Fruit fly (Drosophila melanogaster) whole organism, embryonic: ENCODE measurements around the gene CG34265.

Source experiments
- Asciz ChIP-seq: fragments of 200-800 bp; sonication (Bioruptor generic); optimal IDR thresholded peaks from 2 replicates; lab custom pipeline; 2017; ENCODE audit warnings: missing biosample characterization, mild to moderate bottlenecking, missing genetic modification characterization, missing genetic modification reagents
- CG10654 ChIP-seq: fragments of 200-800 bp; sonication (Bioruptor generic); optimal IDR thresholded peaks from 2 replicates; lab custom pipeline; 2016; ENCODE audit warnings: missing biosample characterization, missing genetic modification characterization
- CG11504 ChIP-seq: fragments of 200-800 bp; sonication (Bioruptor generic); optimal IDR thresholded peaks from 3 replicates; lab custom pipeline; 2019; ENCODE audit warnings: missing biosample characterization, mild to moderate bottlenecking, missing genetic modification characterization, moderate library complexity
- CG12659 ChIP-seq: fragments of 200-800 bp; sonication (Bioruptor generic); optimal IDR thresholded peaks from 3 replicates; lab custom pipeline; 2017; ENCODE audit warnings: mild to moderate bottlenecking, missing biosample characterization, missing genetic modification reagents, missing genetic modification characterization
- CG13775 ChIP-seq: fragments of 200-800 bp; sonication (Bioruptor generic); optimal IDR thresholded peaks from 3 replicates; lab custom pipeline; 2017; ENCODE audit warnings: missing biosample characterization, mild to moderate bottlenecking, missing genetic modification characterization
- CG16813 ChIP-seq: fragments of 200-800 bp; sonication (Bioruptor generic); IDR thresholded peaks from 3 replicates; pipeline ENCODE4 v1.3.6; 2022; ENCODE audit warnings: missing biosample characterization, missing genetic modification characterization; ENCODE audit not compliant: partially characterized antibody
- CG1832 ChIP-seq: fragments of 200-800 bp; sonication (Bioruptor generic); optimal IDR thresholded peaks from 2 replicates; lab custom pipeline; 2017; ENCODE audit warnings: missing biosample characterization, mild to moderate bottlenecking, missing genetic modification characterization, inconsistent platforms
- CG2120 ChIP-seq: fragments of 200-800 bp; sonication (Bioruptor generic); optimal IDR thresholded peaks from 3 replicates; lab custom pipeline; 2016; ENCODE audit warnings: missing biosample characterization, missing genetic modification characterization
- CG2199 ChIP-seq: fragments of 200-800 bp; sonication (Bioruptor generic); IDR thresholded peaks from 3 replicates; pipeline ENCODE4 v1.3.6; 2022; ENCODE audit warnings: missing biosample characterization, missing genetic modification characterization
- CG8478 ChIP-seq: fragments of >200 bp; optimal IDR thresholded peaks from 2 replicates; lab custom pipeline; 2018
- CG8924 ChIP-seq: fragments of 200-800 bp; optimal IDR thresholded peaks from 3 replicates; lab custom pipeline; 2019; ENCODE audit warnings: missing biosample characterization, mild to moderate bottlenecking, missing genetic modification characterization, moderate library complexity
- D19B ChIP-seq: fragments of 200-800 bp; sonication (Bioruptor generic); optimal IDR thresholded peaks from 2 replicates; lab custom pipeline; 2017; ENCODE audit warnings: missing biosample characterization, mild to moderate bottlenecking, missing genetic modification characterization
- Doc2 ChIP-seq: fragments of 200-800 bp; sonication (Bioruptor generic); IDR thresholded peaks from 2 replicates; pipeline ENCODE4 v1.3.6; 2022; ENCODE audit warnings: missing biosample characterization, missing genetic modification characterization
- Eip74EF ChIP-seq, 2 experiments: fragments of 200-800 bp in 1 of 2; fragments of >200 bp in 1 of 2; sonication (Bioruptor generic) in 1 of 2; optimal IDR thresholded peaks; 2 replicates each; lab custom pipeline; 2017 to 2019; ENCODE audit warnings: missing biosample characterization in 2 of 2, missing genetic modification characterization in 2 of 2, mild to moderate bottlenecking in 1 of 2, moderate library complexity in 1 of 2
- H15 ChIP-seq: fragments of 200-800 bp; sonication (Bioruptor generic); IDR thresholded peaks from 3 replicates; pipeline ENCODE4 v1.3.6; 2022; ENCODE audit warnings: missing biosample characterization, missing genetic modification characterization
- HmgZ ChIP-seq: fragments of 200-800 bp; sonication (Bioruptor generic); optimal IDR thresholded peaks from 2 replicates; lab custom pipeline; 2018; ENCODE audit warnings: missing biosample characterization, mild to moderate bottlenecking, missing genetic modification characterization
- Hr3 ChIP-seq: fragments of 200-800 bp; sonication (Bioruptor generic); optimal IDR thresholded peaks from 3 replicates; lab custom pipeline; 2016; ENCODE audit warnings: missing biosample characterization, missing genetic modification characterization
- Lim3 ChIP-seq: fragments of 200-800 bp; sonication (Bioruptor generic); IDR thresholded peaks from 2 replicates; pipeline ENCODE4 v1.3.6; 2022; ENCODE audit warnings: missing biosample characterization, missing genetic modification characterization
- MBD-R2 ChIP-seq: fragments of 200-800 bp; sonication (Bioruptor generic); IDR thresholded peaks from 2 replicates; pipeline ENCODE4 v1.3.6; 2022; ENCODE audit warnings: missing biosample characterization, missing genetic modification characterization
- Max ChIP-seq: fragments of 200-800 bp; sonication (Bioruptor generic); optimal IDR thresholded peaks from 2 replicates; lab custom pipeline; 2016; ENCODE audit warnings: missing biosample characterization, mild to moderate bottlenecking, missing genetic modification characterization
- NC2β ChIP-seq: fragments of 200-800 bp; sonication (Bioruptor generic); optimal IDR thresholded peaks from 2 replicates; lab custom pipeline; 2016; ENCODE audit warnings: missing biosample characterization, missing genetic modification characterization
- Sry-δ ChIP-seq: fragments of 200-800 bp; sonication (Bioruptor generic); optimal IDR thresholded peaks from 2 replicates; lab custom pipeline; 2016; ENCODE audit warnings: missing biosample characterization, missing genetic modification characterization
- Stat92E ChIP-seq, 3 experiments: fragments of >200 bp in 2 of 3; fragments of 200-800 bp in 1 of 3; sonication (Bioruptor generic) in 1 of 3; optimal IDR thresholded peaks; 2 replicates each; lab custom pipeline; 2017 to 2019; ENCODE audit warnings: missing biosample characterization in 3 of 3, missing genetic modification characterization in 3 of 3, mild to moderate bottlenecking in 1 of 3, moderate library complexity in 1 of 3
- TFAM ChIP-seq: fragments of 200-800 bp; sonication (Bioruptor generic); optimal IDR thresholded peaks from 2 replicates; lab custom pipeline; 2017; ENCODE audit warnings: missing biosample characterization, missing genetic modification characterization, inconsistent platforms
- YL-1 ChIP-seq: fragments of 200-800 bp; sonication (Bioruptor generic); optimal IDR thresholded peaks from 3 replicates; lab custom pipeline; 2017; ENCODE audit warnings: missing biosample characterization, mild to moderate bottlenecking, missing genetic modification characterization
- ab ChIP-seq: fragments of 200-800 bp; sonication (Bioruptor generic); optimal IDR thresholded peaks from 2 replicates; lab custom pipeline; 2016; ENCODE audit warnings: missing biosample characterization, missing genetic modification characterization
- amos ChIP-seq: fragments of 200-800 bp; sonication (Bioruptor generic); IDR thresholded peaks from 2 replicates; pipeline ENCODE4 v1.3.6; 2022; ENCODE audit warnings: missing biosample characterization, missing genetic modification characterization; ENCODE audit not compliant: partially characterized antibody
- ato ChIP-seq: fragments of 200-800 bp; sonication (Bioruptor generic); IDR thresholded peaks from 2 replicates; pipeline ENCODE4 v1.3.6; 2022; ENCODE audit warnings: missing biosample characterization, missing genetic modification characterization; ENCODE audit not compliant: partially characterized antibody
- dm ChIP-seq: fragments of 200-800 bp; sonication (Bioruptor generic); optimal IDR thresholded peaks from 3 replicates; lab custom pipeline; 2016; ENCODE audit warnings: missing biosample characterization, missing genetic modification characterization
- ftz-f1 ChIP-seq: fragments of 200-800 bp; sonication (Bioruptor generic); optimal IDR thresholded peaks from 2 replicates; lab custom pipeline; 2016; ENCODE audit warnings: missing biosample characterization, missing genetic modification characterization
- gfzf ChIP-seq: fragments of 200-800 bp; sonication (Bioruptor generic); optimal IDR thresholded peaks from 2 replicates; lab custom pipeline; 2016; ENCODE audit warnings: missing biosample characterization, mild to moderate bottlenecking, missing genetic modification characterization, moderate library complexity
- gsb ChIP-seq: fragments of 200-800 bp; sonication (Bioruptor generic); IDR thresholded peaks from 2 replicates; pipeline ENCODE4 v1.3.6; 2022; ENCODE audit warnings: missing biosample characterization, missing genetic modification characterization
- h ChIP-seq: fragments of >200 bp; optimal IDR thresholded peaks from 2 replicates; lab custom pipeline; 2017
- jumu ChIP-seq: fragments of 200-800 bp; sonication (Bioruptor generic); optimal IDR thresholded peaks from 3 replicates; lab custom pipeline; 2016; ENCODE audit warnings: missing biosample characterization, missing genetic modification characterization
- ken ChIP-seq: fragments of 200-800 bp; sonication (Bioruptor generic); IDR thresholded peaks from 3 replicates; pipeline ENCODE4 v1.3.6; 2022; ENCODE audit warnings: missing biosample characterization, missing genetic modification characterization
- lab ChIP-seq: fragments of 200-800 bp; sonication (Bioruptor generic); optimal IDR thresholded peaks from 3 replicates; lab custom pipeline; 2017; ENCODE audit warnings: missing biosample characterization, missing genetic modification characterization, mild to moderate bottlenecking, moderate library complexity, missing genetic modification reagents
- lilli ChIP-seq: fragments of 200-800 bp; sonication (Bioruptor generic); optimal IDR thresholded peaks from 3 replicates; lab custom pipeline; 2016; ENCODE audit warnings: missing biosample characterization, missing genetic modification characterization
- mirr ChIP-seq: fragments of 200-800 bp; sonication (Bioruptor generic); optimal IDR thresholded peaks from 3 replicates; lab custom pipeline; 2018; ENCODE audit warnings: missing biosample characterization, mild to moderate bottlenecking, missing genetic modification characterization
- mld ChIP-seq: fragments of 200-800 bp; sonication (Bioruptor generic); IDR thresholded peaks from 3 replicates; pipeline ENCODE4 v1.3.6; 2022; ENCODE audit warnings: missing biosample characterization, missing genetic modification characterization; ENCODE audit not compliant: partially characterized antibody
- phol ChIP-seq: fragments of 200-800 bp; sonication (Bioruptor generic); optimal IDR thresholded peaks from 3 replicates; lab custom pipeline; 2018; ENCODE audit warnings: missing biosample characterization, mild to moderate bottlenecking, missing genetic modification characterization, moderate library complexity
- pita ChIP-seq: fragments of 200-800 bp; sonication (Bioruptor generic); optimal IDR thresholded peaks from 2 replicates; lab custom pipeline; 2017; ENCODE audit warnings: missing biosample characterization, mild to moderate bottlenecking, missing genetic modification characterization
- sens-2 ChIP-seq: fragments of 200-800 bp; sonication (Bioruptor generic); IDR thresholded peaks from 2 replicates; pipeline ENCODE4 v1.3.6; 2022; ENCODE audit warnings: missing biosample characterization, missing genetic modification characterization
- seq ChIP-seq: fragments of 200-800 bp; sonication (Bioruptor generic); IDR thresholded peaks from 2 replicates; pipeline ENCODE4 v1.3.6; 2022; ENCODE audit warnings: missing biosample characterization, missing genetic modification characterization
- tin ChIP-seq: fragments of 200-800 bp; sonication (Bioruptor generic); optimal IDR thresholded peaks from 3 replicates; lab custom pipeline; 2016; ENCODE audit warnings: missing biosample characterization, missing genetic modification characterization
- trh ChIP-seq: fragments of 200-800 bp; sonication (Bioruptor generic); optimal IDR thresholded peaks from 2 replicates; lab custom pipeline; 2016; ENCODE audit warnings: missing biosample characterization, missing genetic modification characterization
- unc-4 ChIP-seq: fragments of 200-800 bp; sonication (Bioruptor generic); IDR thresholded peaks from 2 replicates; pipeline ENCODE4 v1.3.6; 2022; ENCODE audit warnings: missing biosample characterization, missing genetic modification characterization; ENCODE audit not compliant: partially characterized antibody
- zen2 ChIP-seq: fragments of 200-800 bp; sonication (Bioruptor generic); IDR thresholded peaks from 3 replicates; pipeline ENCODE4 v1.3.6; 2022; ENCODE audit warnings: missing biosample characterization, missing genetic modification characterization; ENCODE audit not compliant: partially characterized antibody

Gene CG34265

DNA sequence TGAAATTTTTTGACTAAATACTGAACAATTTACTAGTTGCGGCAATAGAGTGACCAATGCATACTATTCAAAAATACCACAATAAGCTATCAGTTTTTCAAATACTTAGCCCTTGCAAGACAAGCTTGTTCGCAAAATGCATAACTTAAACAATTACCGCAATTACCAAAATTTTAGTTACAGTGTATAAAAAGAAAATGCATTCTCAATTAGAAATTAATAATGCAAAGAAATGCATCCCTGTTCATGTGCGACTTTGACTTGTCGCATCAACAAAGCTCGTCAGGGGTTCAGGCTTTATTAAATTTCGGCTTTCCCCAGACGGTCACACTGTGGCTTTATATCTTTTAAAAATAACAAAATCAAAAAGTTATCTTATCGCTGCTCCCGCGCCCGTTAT lies 49.4 kb upstream of the CG34265 start, which contains the start of the genes hob and nSMase (continued):
- TF ChIP-seq MBD-R2 (GFP tag; lab: Robert Waterston, UW), result peak; percentile 69
- no peak for TF ChIP-seq sens-2 (GFP tag; lab: Robert Waterston, UW)
- TF ChIP-seq TFAM (GFP tag; lab: Kevin White, UChicago), result no peak
- TF ChIP-seq gfzf (GFP tag; lab: Kevin White, UChicago), result peak; percentile 95
- peak; percentile 70 for TF ChIP-seq CG12659 (GFP tag; lab: Kevin White, UChicago)
- peak; percentile 38 for TF ChIP-seq dm (GFP tag; lab: Kevin White, UChicago)
- peak; percentile 12 for TF ChIP-seq HmgZ
- TF ChIP-seq Hr3 (GFP tag; lab: Kevin White, UChicago), result no peak
- TF ChIP-seq CG2120 (GFP tag; lab: Kevin White, UChicago), result peak; percentile 43
- TF ChIP-seq seq (GFP tag; lab: Robert Waterston, UW), result no peak
- peak; percentile 27 for TF ChIP-seq ftz-f1 (GFP tag; lab: Kevin White, UChicago)
- TF ChIP-seq ab (GFP tag; lab: Kevin White, UChicago), result no peak
- TF ChIP-seq Sry-δ, result peak; percentile 45
- no peak for TF ChIP-seq CG1832 (GFP tag; lab: Kevin White, UChicago)
- peak in 1 of 3 experiments; percentile 40 for TF ChIP-seq Stat92E (GFP tag; optimal IDR thresholded peaks at IDR 0.05; lab: Kevin White, UChicago)
- TF ChIP-seq Max (GFP tag; lab: Kevin White, UChicago), result peak; percentile 33

DNA sequence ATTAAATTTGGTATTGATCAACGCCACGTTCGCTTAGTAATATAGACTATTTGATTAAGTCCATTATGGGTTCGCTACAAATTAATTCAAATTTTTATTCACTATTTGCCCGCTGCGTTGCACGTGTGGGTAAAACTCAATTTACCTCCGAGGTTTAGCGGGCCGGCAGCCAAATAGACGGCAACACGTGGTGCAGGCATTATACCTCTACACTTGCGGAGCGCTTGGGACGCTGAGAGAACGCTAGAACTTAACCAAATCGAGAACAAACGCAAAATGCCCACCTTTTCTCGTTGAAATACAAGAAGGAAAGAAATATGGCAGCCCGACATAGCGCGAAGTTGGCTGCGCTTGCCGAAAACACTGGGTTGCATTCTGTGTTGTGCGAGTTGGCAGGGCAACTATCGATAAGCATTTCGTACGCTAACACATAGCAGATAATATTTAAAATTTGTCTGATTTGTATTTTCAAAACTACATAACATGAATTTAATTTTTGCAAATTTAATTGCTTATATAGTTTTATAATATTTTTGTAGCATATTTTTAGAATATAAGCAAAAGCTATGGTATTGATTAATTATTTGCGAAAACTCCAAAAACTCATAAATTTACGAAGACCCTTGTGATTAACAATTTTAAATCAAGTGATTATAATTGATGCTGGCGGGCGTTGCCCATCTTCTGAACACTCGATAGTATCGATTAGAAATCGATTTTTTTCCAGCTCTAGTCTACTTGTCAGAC lies 45.4 kb upstream of the CG34265 start, which contains the start of the genes RpL28 and eIF1:
RpL28 (minus strand) TSS at position 318 of the 747 bp plus-strand sequence.
eIF1 (plus strand) TSS at position 699 of the 747 bp plus-strand sequence.
- TF ChIP-seq CG8924 (tag; lab: Kevin White, UChicago), result peak; percentile 81
- peak; percentile 78 for TF ChIP-seq amos
- no peak for TF ChIP-seq Doc2 (GFP tag; lab: Robert Waterston, UW)
- peak; percentile 89 for TF ChIP-seq ken
- peak; percentile 60 for TF ChIP-seq lab (GFP tag; lab: Kevin White, UChicago)
- peak; percentile 94 for TF ChIP-seq Max (GFP tag; lab: Kevin White, UChicago)
- peak; percentile 99 for TF ChIP-seq phol (tag; lab: Kevin White, UChicago)
- no peak; the same call in none of the 2 replicates for TF ChIP-seq ato (GFP tag; lab: Robert Waterston, UW)
- peak; percentile 98 for TF ChIP-seq CG13775
- no peak for TF ChIP-seq pita (GFP tag; lab: Kevin White, UChicago)
- TF ChIP-seq lilli, result peak; percentile 91
- 0 out of 3 replicates have a peak, but pooled peaks have one; percentile 39 for TF ChIP-seq mld (GFP tag; lab: Robert Waterston, UW)
- TF ChIP-seq h (lab: Kevin White, UChicago), result no peak
- peak; percentile 84 for TF ChIP-seq HmgZ
- TF ChIP-seq trh, result peak; percentile 94
- no peak for TF ChIP-seq Lim3 (GFP tag; lab: Robert Waterston, UW)
- TF ChIP-seq CG8478 (lab: Kevin White, UChicago), result no peak
- peak; percentile 81; the same call in 1 of the 2 replicates for TF ChIP-seq unc-4 (GFP tag; lab: Robert Waterston, UW)
- peak; percentile 83 for TF ChIP-seq D19B
- TF ChIP-seq YL-1, result peak; percentile 98
- TF ChIP-seq NC2β, result peak; percentile 98
- TF ChIP-seq CG16813, result peak; percentile 85
- no peak for TF ChIP-seq CG11504 (tag; lab: Kevin White, UChicago)
- peak; percentile 91 for TF ChIP-seq tin (GFP tag; lab: Kevin White, UChicago)
- TF ChIP-seq H15 (GFP tag; lab: Robert Waterston, UW), result peak; percentile 79
- TF ChIP-seq CG2199 (GFP tag; lab: Robert Waterston, UW), result peak; percentile 85; the same call in 2 of the 3 replicates
- TF ChIP-seq Eip74EF (GFP tag; optimal IDR thresholded peaks at IDR 0.05; lab: Kevin White, UChicago), result peak in 1 of 2 experiments; percentile 44
- peak; percentile 88 for TF ChIP-seq Asciz (GFP tag; lab: Kevin White, UChicago)
- peak; percentile 47; the same call in 2 of the 3 replicates for TF ChIP-seq zen2
- TF ChIP-seq mirr, result peak; percentile 94
- TF ChIP-seq jumu (GFP tag; lab: Kevin White, UChicago), result peak; percentile 84
- peak; percentile 93 for TF ChIP-seq CG10654 (GFP tag; lab: Kevin White, UChicago)
- TF ChIP-seq gsb (GFP tag; lab: Robert Waterston, UW), result peak; percentile 56
